Worm (Caenorhabditis elegans): Measurements from ENCODE around the gene uev-2.

The uev-2 gene

ce11 chrIII:5546730-5547129 lies 36.2 kb upstream of the uev-2 start, which contains the start of gene F09F7.5:
Gene F09F7.5 (plus strand): TSS chrIII:5546987.
- TF ChIP-seq nhr-28 (tag; optimal IDR thresholded peaks at IDR 0.05) (no peak), blmp-1 (tag; optimal IDR thresholded peaks at IDR 0.05) (no peak), ceh-83 (GFP tag; optimal IDR thresholded peaks at IDR 0.05) (no peak), sem-2 (GFP tag; optimal IDR thresholded peaks at IDR 0.05) (no peak), cnd-1 (tag; optimal IDR thresholded peaks at IDR 0.05) (no peak), nhr-76 (tag; optimal IDR thresholded peaks at IDR 0.05) (no peak), hlh-1 (tag; optimal IDR thresholded peaks at IDR 0.05) (no peak), mep-1 (tag; optimal IDR thresholded peaks at IDR 0.05) (no peak), lsy-2 (tag; optimal IDR thresholded peaks at IDR 0.05) (no peak), lin-13 (tag; optimal IDR thresholded peaks at IDR 0.05) (no peak), nhr-237 (tag; optimal IDR thresholded peaks at IDR 0.05) (no peak), ham-2 (GFP tag; optimal IDR thresholded peaks at IDR 0.05) (no peak), elt-3 (tag; optimal IDR thresholded peaks at IDR 0.05) (no peak), ceh-43 (GFP tag; optimal IDR thresholded peaks at IDR 0.05) (no peak), elt-1 (tag; optimal IDR thresholded peaks at IDR 0.05; ENCODE audit: borderline replicate concordance, insufficient read depth) (no peak), drap-1 (GFP tag; optimal IDR thresholded peaks at IDR 0.05) (no peak)

DNA sequence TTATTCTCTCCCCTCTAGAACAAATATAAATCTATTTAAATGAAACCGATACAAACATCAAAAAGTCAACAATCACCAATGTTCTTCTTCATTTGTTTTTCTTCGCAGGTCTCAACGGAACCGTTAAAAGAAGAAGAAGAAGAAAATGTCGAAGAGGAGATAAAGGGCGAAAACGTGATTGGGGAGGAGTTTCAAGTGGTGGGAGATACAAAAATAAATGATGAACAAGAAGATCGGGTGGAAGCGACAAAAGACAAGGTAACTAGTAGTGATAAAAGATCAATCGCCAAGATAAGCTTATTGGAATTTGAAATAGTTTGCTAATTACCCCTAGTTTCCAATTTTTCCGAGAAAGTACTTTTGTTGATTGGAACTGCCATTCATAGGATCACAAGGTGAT lies 32.7 kb upstream of the uev-2 start:
- TF ChIP-seq lsy-2 (tag; optimal IDR thresholded peaks at IDR 0.05): no peak
- TF ChIP-seq lin-13 (tag; optimal IDR thresholded peaks at IDR 0.05): no peak
- no peak for TF ChIP-seq ceh-83 (GFP tag; optimal IDR thresholded peaks at IDR 0.05)
- TF ChIP-seq mls-2 (tag; optimal IDR thresholded peaks at IDR 0.05): no peak
- TF ChIP-seq ztf-11 (tag; optimal IDR thresholded peaks at IDR 0.05): no peak
- TF ChIP-seq zip-8 (tag; optimal IDR thresholded peaks at IDR 0.05): no peak
- no peak for TF ChIP-seq ces-1 (GFP tag; optimal IDR thresholded peaks at IDR 0.05)
- no peak for TF ChIP-seq tbx-8 (GFP tag; optimal IDR thresholded peaks at IDR 0.05)
- no peak for TF ChIP-seq sem-2 (GFP tag; optimal IDR thresholded peaks at IDR 0.05)
- no peak for TF ChIP-seq unc-62 (GFP tag; optimal IDR thresholded peaks at IDR 0.05)
- TF ChIP-seq unc-120 (tag; optimal IDR thresholded peaks at IDR 0.05; ENCODE audit: poor library complexity, severe bottlenecking): no peak

DNA sequence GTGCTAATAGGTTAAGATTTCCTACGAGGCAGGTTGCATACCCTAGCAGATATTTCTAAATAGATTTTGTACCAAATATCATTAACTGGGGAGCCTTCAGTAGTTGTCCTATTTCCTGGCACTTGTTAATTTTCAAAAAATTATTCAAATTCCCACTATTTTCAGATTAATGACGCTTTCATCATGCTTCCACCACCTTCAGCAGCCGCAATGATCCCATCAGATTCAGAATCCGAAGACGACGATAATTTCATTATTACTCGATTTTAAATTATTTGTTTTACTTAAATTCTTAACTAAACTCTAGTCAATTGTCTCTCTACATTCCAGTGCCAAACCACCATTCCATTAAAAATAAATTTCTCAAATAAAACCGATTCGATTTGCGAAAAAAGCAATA lies 32.1 kb upstream of the uev-2 start:
- TF ChIP-seq cnd-1 (tag; optimal IDR thresholded peaks at IDR 0.05) (no peak), elt-1 (tag; optimal IDR thresholded peaks at IDR 0.05; ENCODE audit: borderline replicate concordance, insufficient read depth) (no peak), lsy-2 (tag; optimal IDR thresholded peaks at IDR 0.05) (no peak), nhr-76 (tag; optimal IDR thresholded peaks at IDR 0.05) (no peak), ceh-43 (GFP tag; optimal IDR thresholded peaks at IDR 0.05) (no peak), unc-39 (tag; optimal IDR thresholded peaks at IDR 0.05) (no peak)

ce11 chrIII:5552072-5552667 lies 30.8 kb upstream of the uev-2 start, which contains the start of gene F09F7.6:
Gene F09F7.6 (minus strand): TSS chrIII:5552135.
- TF ChIP-seq unc-39 (tag; optimal IDR thresholded peaks at IDR 0.05) (no peak), unc-120 (tag; optimal IDR thresholded peaks at IDR 0.05; ENCODE audit: poor library complexity, severe bottlenecking) (peak; percentile 39), sptf-1 (tag; optimal IDR thresholded peaks at IDR 0.05) (no peak), hlh-1 (tag; optimal IDR thresholded peaks at IDR 0.05) (no peak), nhr-28 (tag; optimal IDR thresholded peaks at IDR 0.05) (no peak), ztf-11 (tag; optimal IDR thresholded peaks at IDR 0.05) (no peak), nhr-12 (tag; optimal IDR thresholded peaks at IDR 0.05) (no peak), cnd-1 (tag; optimal IDR thresholded peaks at IDR 0.05) (no peak), M03D4.4 (tag; optimal IDR thresholded peaks at IDR 0.05) (no peak), blmp-1 (tag; optimal IDR thresholded peaks at IDR 0.05) (no peak), nhr-237 (tag; optimal IDR thresholded peaks at IDR 0.05) (no peak), flh-1 (GFP tag; optimal IDR thresholded peaks at IDR 0.05) (no peak), mep-1 (tag; optimal IDR thresholded peaks at IDR 0.05) (no peak), unc-62 (GFP tag; optimal IDR thresholded peaks at IDR 0.05) (no peak), elt-1 (tag; optimal IDR thresholded peaks at IDR 0.05; ENCODE audit: borderline replicate concordance, insufficient read depth) (peak; percentile 84)

DNA sequence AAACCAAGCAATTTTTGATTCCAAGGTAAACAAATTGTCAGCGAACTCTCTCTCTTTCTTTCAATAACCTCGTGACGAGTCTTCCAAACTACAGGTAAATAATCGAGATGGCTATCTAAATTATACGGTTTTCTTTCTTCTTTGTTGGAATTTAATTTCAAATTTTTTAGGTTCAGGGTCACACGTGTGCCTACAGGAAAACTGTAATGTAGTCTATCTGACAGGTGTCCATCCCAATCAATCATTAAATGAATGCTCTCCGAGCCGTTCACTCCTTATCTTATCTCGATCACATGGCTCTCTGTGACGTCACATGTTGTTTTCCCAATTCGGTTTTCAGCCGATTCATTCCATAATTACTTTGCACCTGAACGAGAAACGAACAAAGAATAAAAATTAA lies 29.8 kb upstream of the uev-2 start:
- peak; percentile 47 for TF ChIP-seq unc-62 (GFP tag; optimal IDR thresholded peaks at IDR 0.05)
- peak; percentile 30 for TF ChIP-seq elt-1 (tag; optimal IDR thresholded peaks at IDR 0.05; ENCODE audit: borderline replicate concordance, insufficient read depth)
- TF ChIP-seq ceh-83 (GFP tag; optimal IDR thresholded peaks at IDR 0.05): no peak

All from whole organism, mixed stage, embryonic.